Worm (Caenorhabditis elegans): ENCODE data around the gene W04G3.7.

Gene W04G3.7

DNA sequence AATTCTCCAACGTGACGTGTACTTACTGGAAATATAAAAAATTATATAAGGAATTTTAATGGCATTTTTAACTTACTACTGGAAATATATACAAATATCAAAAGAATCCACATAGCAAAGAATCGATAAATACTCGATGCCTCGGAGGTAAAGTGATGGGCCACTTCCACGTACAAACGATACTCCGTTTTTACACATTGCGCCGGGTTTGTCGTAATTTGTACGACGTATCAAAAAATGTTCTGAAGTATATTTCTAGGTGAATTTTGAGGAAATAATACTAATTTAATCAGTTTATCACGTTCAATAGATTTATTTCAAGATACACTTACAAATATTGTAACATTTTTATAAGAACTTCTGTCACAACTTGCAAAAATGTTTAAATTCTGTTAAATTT is 35.7 kb upstream of the W04G3.7 start, which contains the start of gene R08B4.3:
Gene R08B4.3, minus strand, starts transcription at position 198 of the 400 bp plus-strand sequence.
- TF ChIP-seq ceh-18 (tag; optimal IDR thresholded peaks at IDR 0.05) (no peak), ceh-24 (tag; optimal IDR thresholded peaks at IDR 0.05) (no peak), ceh-45 (GFP tag; IDR thresholded peaks at IDR 0.05) (no peak), hlh-15 (tag; optimal IDR thresholded peaks at IDR 0.05) (no peak), pat-9 (tag; optimal IDR thresholded peaks at IDR 0.05) (no peak), ahr-1 (tag; optimal IDR thresholded peaks at IDR 0.05) (no peak), ceh-2 (tag; optimal IDR thresholded peaks at IDR 0.05) (no peak), madf-2 (tag; optimal IDR thresholded peaks at IDR 0.05) (no peak), ceh-9 (tag; optimal IDR thresholded peaks at IDR 0.05) (no peak), sdc-2 (tag; optimal IDR thresholded peaks at IDR 0.05) (no peak), pros-1 (tag; optimal IDR thresholded peaks at IDR 0.05) (no peak), pax-1 (tag; optimal IDR thresholded peaks at IDR 0.05) (no peak), pqm-1 (tag; optimal IDR thresholded peaks at IDR 0.05) (no peak), sox-4 (tag; optimal IDR thresholded peaks at IDR 0.05) (no peak), ceh-19 (GFP tag; optimal IDR thresholded peaks at IDR 0.05) (no peak), fkh-6 (tag; optimal IDR thresholded peaks at IDR 0.05) (no peak), hlh-13 (GFP tag; optimal IDR thresholded peaks at IDR 0.05) (no peak)

DNA sequence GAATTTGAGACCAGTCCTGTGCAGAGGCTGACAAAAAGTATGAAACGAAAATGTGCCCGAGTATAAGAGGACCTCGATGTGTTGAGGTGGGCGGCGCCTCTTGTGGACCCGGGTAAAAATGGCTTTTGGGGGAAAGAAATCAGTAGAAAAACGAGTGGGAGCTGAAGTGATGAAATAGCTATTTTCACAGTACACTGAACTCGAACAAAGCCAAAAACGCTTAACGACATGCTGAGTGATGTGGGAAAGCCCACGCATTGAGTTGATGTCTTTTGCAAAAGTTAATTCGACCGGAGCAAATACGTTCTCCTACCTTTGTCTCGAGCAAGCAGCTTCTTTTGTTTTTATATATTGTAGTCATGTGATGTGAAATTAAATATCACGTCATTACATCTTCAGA is 31.7 kb upstream of the W04G3.7 start, which contains the start of gene nlp-66:
Gene nlp-66, minus strand, starts transcription at position 101 of the 400 bp plus-strand sequence.
- TF ChIP-seq sox-4 (tag; optimal IDR thresholded peaks at IDR 0.05): no peak
- TF ChIP-seq fkh-6 (tag; optimal IDR thresholded peaks at IDR 0.05): no peak
- no peak for TF ChIP-seq ttx-3 (tag; optimal IDR thresholded peaks at IDR 0.05)
- TF ChIP-seq ref-2 (tag; optimal IDR thresholded peaks at IDR 0.05): no peak
- TF ChIP-seq ahr-1 (tag; optimal IDR thresholded peaks at IDR 0.05): no peak
- TF ChIP-seq fax-1 (tag; optimal IDR thresholded peaks at IDR 0.05): no peak
- no peak for TF ChIP-seq K09A11.1 (tag; optimal IDR thresholded peaks at IDR 0.05; ENCODE audit: insufficient read depth)
- no peak for TF ChIP-seq hlh-8 (tag; optimal IDR thresholded peaks at IDR 0.05)
- no peak for TF ChIP-seq sdc-2 (tag; optimal IDR thresholded peaks at IDR 0.05)
- TF ChIP-seq ceh-34 (tag; optimal IDR thresholded peaks at IDR 0.05): no peak
- no peak for TF ChIP-seq F13H6.1 (tag; optimal IDR thresholded peaks at IDR 0.05)
- no peak for TF ChIP-seq ceh-48 (tag; optimal IDR thresholded peaks at IDR 0.05)
- TF ChIP-seq elt-2 (tag; optimal IDR thresholded peaks at IDR 0.05): no peak
- no peak for TF ChIP-seq pha-4 (tag; optimal IDR thresholded peaks at IDR 0.05)
- TF ChIP-seq pat-9 (tag; optimal IDR thresholded peaks at IDR 0.05): no peak
- TF ChIP-seq nfya-1 (tag; optimal IDR thresholded peaks at IDR 0.05): no peak
- no peak for TF ChIP-seq syd-9 (tag; optimal IDR thresholded peaks at IDR 0.05)
- TF ChIP-seq ceh-24 (tag; optimal IDR thresholded peaks at IDR 0.05): no peak
- no peak for TF ChIP-seq rnt-1 (tag; optimal IDR thresholded peaks at IDR 0.05)

DNA sequence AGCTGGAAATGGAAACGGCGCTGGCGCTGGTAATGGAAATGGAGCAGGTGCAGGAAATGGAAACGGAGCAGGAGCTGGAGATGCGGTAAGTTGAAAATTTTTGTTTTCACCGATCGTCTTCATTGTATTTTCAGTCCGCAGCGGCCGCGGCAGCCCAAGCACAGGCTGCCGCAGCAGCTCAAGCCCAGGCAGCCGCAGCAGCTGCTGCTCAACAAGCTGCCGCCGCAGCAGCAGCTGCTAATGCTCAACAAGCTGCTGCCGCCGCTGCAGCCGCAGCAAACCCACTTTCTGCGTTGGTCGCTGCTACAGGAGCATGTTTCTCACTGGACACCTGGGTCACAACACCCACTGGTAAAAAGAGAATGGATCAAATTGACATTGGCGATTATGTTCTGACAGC is 29.4 kb upstream of the W04G3.7 start:
- no peak for TF ChIP-seq hlh-8 (tag; optimal IDR thresholded peaks at IDR 0.05)
- no peak for TF ChIP-seq ama-1 (optimal IDR thresholded peaks at IDR 0.05)

DNA sequence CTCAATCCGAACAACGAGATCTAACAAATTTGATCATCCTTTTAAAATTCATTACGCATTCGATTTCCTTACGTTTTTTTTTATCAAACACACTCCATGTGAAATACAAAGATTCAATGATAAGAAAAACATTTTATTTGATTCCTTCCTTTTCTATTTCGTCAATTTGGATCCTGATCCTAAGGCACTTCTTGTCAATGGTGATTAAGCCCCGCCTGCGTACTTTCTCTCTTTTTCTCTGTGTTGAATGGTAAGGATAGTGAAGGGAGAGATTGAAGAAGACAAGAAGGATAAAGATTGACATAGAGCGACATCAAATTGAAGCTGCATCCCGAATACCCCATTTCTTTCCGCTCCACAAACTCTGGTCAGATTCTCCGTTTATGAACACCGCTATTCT is 24.1 kb upstream of the W04G3.7 start, which contains the start of gene grd-1:
Gene grd-1, plus strand, starts transcription at position 241 of the 400 bp plus-strand sequence.
- TF ChIP-seq ceh-34 (tag; optimal IDR thresholded peaks at IDR 0.05): no peak
- no peak for TF ChIP-seq nfya-1 (tag; optimal IDR thresholded peaks at IDR 0.05)
- no peak for TF ChIP-seq pqm-1 (tag; optimal IDR thresholded peaks at IDR 0.05)
- no peak for TF ChIP-seq sdc-2 (tag; optimal IDR thresholded peaks at IDR 0.05)
- no peak for TF ChIP-seq ceh-9 (tag; optimal IDR thresholded peaks at IDR 0.05)

DNA sequence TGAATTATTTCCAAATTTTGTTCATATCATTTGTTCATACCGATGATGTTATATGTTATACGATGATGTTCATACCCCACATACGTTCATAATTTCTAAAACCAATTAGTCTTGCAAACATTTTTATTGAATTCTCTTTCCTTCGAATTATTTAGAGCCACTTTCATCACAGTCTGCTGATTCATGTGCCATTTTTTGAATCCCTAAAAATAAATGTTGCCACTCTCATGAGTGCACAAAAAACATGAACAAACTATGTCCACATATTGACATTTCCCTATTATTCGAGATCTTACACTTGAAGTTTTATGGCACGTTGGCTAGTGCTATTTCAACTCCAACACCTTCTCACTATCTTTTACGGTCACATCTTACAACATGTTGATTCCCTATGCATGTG is 22.0 kb upstream of the W04G3.7 start, which contains the start of gene clc-17:
Gene clc-17, plus strand, starts transcription at position 301 of the 400 bp plus-strand sequence.
- no peak for TF ChIP-seq zip-5 (tag; optimal IDR thresholded peaks at IDR 0.05)
- TF ChIP-seq hlh-30 (tag; optimal IDR thresholded peaks at IDR 0.05; ENCODE audit: insufficient read depth): no peak
- no peak for TF ChIP-seq ceh-22 (tag; optimal IDR thresholded peaks at IDR 0.05)
- TF ChIP-seq ceh-9 (tag; optimal IDR thresholded peaks at IDR 0.05): no peak
- TF ChIP-seq unc-42 (tag; optimal IDR thresholded peaks at IDR 0.05): no peak
- no peak for TF ChIP-seq ahr-1 (tag; optimal IDR thresholded peaks at IDR 0.05)
- TF ChIP-seq syd-9 (tag; optimal IDR thresholded peaks at IDR 0.05): no peak
- TF ChIP-seq unc-86 (tag; optimal IDR thresholded peaks at IDR 0.05): no peak
- no peak for TF ChIP-seq ztf-16 (tag; optimal IDR thresholded peaks at IDR 0.05)
- TF ChIP-seq ama-1 (optimal IDR thresholded peaks at IDR 0.05): no peak
- no peak for TF ChIP-seq unc-55 (GFP tag; optimal IDR thresholded peaks at IDR 0.05)
- no peak for TF ChIP-seq odd-2 (tag; optimal IDR thresholded peaks at IDR 0.05)
- TF ChIP-seq eyg-1 (tag; optimal IDR thresholded peaks at IDR 0.05): no peak
- TF ChIP-seq dmd-4 (tag; optimal IDR thresholded peaks at IDR 0.05; ENCODE audit: borderline replicate concordance): no peak
- no peak for TF ChIP-seq madf-2 (tag; optimal IDR thresholded peaks at IDR 0.05)
- TF ChIP-seq hlh-13 (GFP tag; optimal IDR thresholded peaks at IDR 0.05): no peak
- TF ChIP-seq pat-9 (tag; optimal IDR thresholded peaks at IDR 0.05): no peak
- TF ChIP-seq lin-11 (tag; optimal IDR thresholded peaks at IDR 0.05): no peak
- TF ChIP-seq nhr-11 (tag; optimal IDR thresholded peaks at IDR 0.05): no peak
- TF ChIP-seq nfya-1 (tag; optimal IDR thresholded peaks at IDR 0.05): no peak

Measured in whole organism, late embryonic.